Worm (Caenorhabditis elegans) whole organism, midembryonic: ENCODE measurements around the gene str-138.

Experiments
- T22C8.4 ChIP-seq: fragments of 200-800 bp; sonication (Bioruptor generic); IDR thresholded peaks from 2 replicates; pipeline ENCODE4 v1.3.6; 2022; ENCODE audit warnings: missing genetic modification characterization, missing compliant biosample characterization
- cog-1 ChIP-seq: sonication (generic microtip); optimal IDR thresholded peaks from 2 replicates; lab custom pipeline; 2016; ENCODE audit warnings: missing genetic modification characterization, missing compliant biosample characterization
- flt-1 ChIP-seq: fragments of 200-800 bp; sonication (Bioruptor generic); IDR thresholded peaks from 2 replicates; pipeline ENCODE4 v1.3.6; 2022; ENCODE audit warnings: missing genetic modification characterization, missing compliant biosample characterization
- klf-2 ChIP-seq: fragments of 200-800 bp; sonication (Bioruptor generic); conservative IDR thresholded peaks from 2 replicates; pipeline ENCODE4 v1.3.6; 2022; ENCODE audit warnings: missing genetic modification reagents, missing genetic modification characterization, missing compliant biosample characterization
- med-1 ChIP-seq: sonication (generic microtip); optimal IDR thresholded peaks from 2 replicates; lab custom pipeline; 2017; ENCODE audit warnings: missing genetic modification characterization, mild to moderate bottlenecking, missing compliant biosample characterization, antibody characterized with exemption, missing genetic modification reagents; ENCODE audit not compliant: insufficient read depth
- ref-1 ChIP-seq: fragments of 200-800 bp; sonication (Bioruptor generic); conservative IDR thresholded peaks from 2 replicates; pipeline ENCODE4 v1.3.6; 2022; ENCODE audit warnings: missing genetic modification reagents, missing genetic modification characterization, missing compliant biosample characterization
- tab-1 ChIP-seq: fragments of 200-800 bp; sonication (Bioruptor generic); IDR thresholded peaks from 2 replicates; pipeline ENCODE4 v1.3.6; 2022; ENCODE audit warnings: missing genetic modification characterization, missing compliant biosample characterization
- ztf-23 ChIP-seq: fragments of 200-800 bp; sonication (Bioruptor generic); IDR thresholded peaks from 2 replicates; pipeline ENCODE4 v1.3.6; 2022; ENCODE audit warnings: missing genetic modification reagents, missing genetic modification characterization, missing compliant biosample characterization
- ztf-29 ChIP-seq: fragments of 200-800 bp; sonication (Bioruptor generic); IDR thresholded peaks from 2 replicates; pipeline ENCODE4 v1.3.6; 2022; ENCODE audit warnings: missing genetic modification reagents, missing genetic modification characterization, missing compliant biosample characterization

str-138 gene

DNA sequence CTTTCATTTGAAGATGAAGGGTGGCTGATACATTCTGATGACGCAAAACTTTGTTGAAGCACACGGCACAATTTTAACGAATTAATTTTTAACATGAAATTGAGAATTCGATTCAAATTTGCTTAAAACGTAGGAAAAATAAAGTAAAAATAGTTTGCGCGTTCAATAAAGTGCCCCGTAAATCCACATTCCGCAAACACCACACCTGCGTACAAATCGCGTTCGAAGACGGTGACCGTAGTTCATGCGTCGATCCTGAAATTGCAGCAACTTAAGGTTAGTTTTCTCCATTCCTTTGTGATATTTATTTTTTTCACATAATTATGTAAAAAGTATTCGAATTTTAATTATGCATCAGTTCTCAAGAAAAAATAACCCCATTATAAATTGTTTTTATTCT is 33.7 kb upstream of the str-138 start, which contains the start of gene F43H9.3:
Gene F43H9.3, minus strand, starts transcription at position 189 of the 400 bp plus-strand sequence.
- TF ChIP-seq tab-1 (GFP tag; lab: Robert Waterston, UW) (no peak), klf-2 (GFP tag; lab: Robert Waterston, UW) (no peak), ztf-23 (GFP tag; lab: Robert Waterston, UW) (no peak), ref-1 (GFP tag; lab: Robert Waterston, UW) (no peak), cog-1 (no peak), ztf-29 (GFP tag; lab: Robert Waterston, UW) (no peak), med-1 (GFP tag; lab: Kevin White, UChicago) (no peak), T22C8.4 (GFP tag; lab: Robert Waterston, UW) (no peak), flt-1 (GFP tag; lab: Robert Waterston, UW) (no peak)

DNA sequence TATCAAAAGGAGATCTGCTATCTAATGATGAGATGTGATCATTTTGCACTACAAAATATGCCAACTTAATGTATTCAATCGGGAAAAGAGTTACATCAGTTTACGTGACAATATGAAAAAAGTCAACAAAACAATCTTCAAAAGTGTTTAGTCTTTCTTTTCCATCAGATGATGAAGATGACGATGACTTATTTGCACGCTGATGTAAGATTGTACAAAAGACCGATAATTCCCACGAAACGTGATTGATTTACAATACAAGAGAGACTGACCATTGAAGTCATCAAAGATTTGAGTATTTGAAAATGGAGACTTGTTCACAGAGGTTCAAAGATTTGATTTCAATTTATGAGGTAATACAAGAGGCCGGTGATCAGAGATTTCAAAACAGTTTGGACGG is 33.2 kb upstream of the str-138 start:
- TF ChIP-seq ztf-29 (GFP tag; lab: Robert Waterston, UW) (no peak), med-1 (GFP tag; lab: Kevin White, UChicago) (no peak), T22C8.4 (GFP tag; lab: Robert Waterston, UW) (no peak), flt-1 (GFP tag; lab: Robert Waterston, UW) (no peak), ref-1 (GFP tag; lab: Robert Waterston, UW) (no peak), klf-2 (GFP tag; lab: Robert Waterston, UW) (no peak), tab-1 (GFP tag; lab: Robert Waterston, UW) (no peak), cog-1 (no peak), ztf-23 (GFP tag; lab: Robert Waterston, UW) (no peak)

DNA sequence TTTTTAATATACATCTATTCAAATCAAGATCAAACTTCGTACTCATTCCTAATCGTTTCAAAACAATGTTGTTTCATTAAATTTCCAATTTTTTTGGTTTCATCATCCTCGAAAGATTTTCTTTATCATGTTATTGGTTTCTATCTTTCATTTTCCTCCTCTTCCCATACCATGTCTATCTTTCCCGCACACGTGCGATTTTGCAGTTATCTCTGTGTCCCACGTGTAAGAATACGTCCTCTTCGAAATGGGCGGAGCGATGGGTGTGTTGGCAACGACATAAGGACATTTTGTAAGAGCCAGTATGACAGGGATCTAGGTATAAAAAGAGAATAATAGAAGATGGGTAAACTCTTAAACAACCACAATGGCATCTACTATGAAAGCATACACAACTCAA is 32.1 kb upstream of the str-138 start, which contains the start of gene F43H9.4:
Gene F43H9.4, plus strand, starts transcription at position 366 of the 400 bp plus-strand sequence.
- no peak for TF ChIP-seq med-1 (GFP tag; lab: Kevin White, UChicago)
- TF ChIP-seq T22C8.4 (GFP tag; lab: Robert Waterston, UW) = no peak

DNA sequence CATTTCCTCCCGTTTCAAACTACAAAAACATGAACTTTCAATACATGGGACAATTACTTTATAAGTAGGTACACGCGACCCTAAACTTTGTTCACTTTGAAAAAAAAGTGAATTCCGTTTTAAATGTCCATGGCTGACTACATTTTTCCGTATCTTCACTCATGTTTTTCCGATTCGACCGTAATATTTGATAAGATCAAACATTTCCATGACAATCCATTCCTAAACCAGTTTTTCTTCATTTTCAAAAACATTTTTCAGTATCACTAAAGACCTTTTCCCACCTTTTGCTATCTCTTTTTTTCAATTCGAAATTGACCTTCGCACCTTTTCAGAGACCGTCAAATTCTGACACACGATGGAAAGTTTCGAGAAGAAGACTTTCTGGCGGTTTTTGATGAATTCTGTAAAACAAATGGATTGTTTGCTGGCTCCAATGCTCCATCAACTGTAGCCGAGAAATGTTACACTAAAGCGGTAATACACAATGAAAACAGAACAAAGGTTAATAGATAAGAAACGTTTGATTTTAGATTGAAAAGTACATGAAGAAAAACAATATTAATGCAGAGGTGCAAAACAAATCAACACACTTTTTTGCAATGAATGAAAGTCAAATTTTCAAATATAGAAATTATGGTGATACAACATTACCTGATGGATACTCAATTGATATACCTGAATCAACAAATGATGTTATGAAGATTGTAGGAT is 30.9 kb upstream of the str-138 start:
- TF ChIP-seq T22C8.4 (GFP tag; lab: Robert Waterston, UW) (no peak), klf-2 (GFP tag; lab: Robert Waterston, UW) (no peak), ref-1 (GFP tag; lab: Robert Waterston, UW) (no peak), flt-1 (GFP tag; lab: Robert Waterston, UW) (no peak), med-1 (GFP tag; lab: Kevin White, UChicago) (no peak), ztf-29 (GFP tag; lab: Robert Waterston, UW) (no peak), cog-1 (no peak), tab-1 (GFP tag; lab: Robert Waterston, UW) (no peak), ztf-23 (GFP tag; lab: Robert Waterston, UW) (no peak)

DNA sequence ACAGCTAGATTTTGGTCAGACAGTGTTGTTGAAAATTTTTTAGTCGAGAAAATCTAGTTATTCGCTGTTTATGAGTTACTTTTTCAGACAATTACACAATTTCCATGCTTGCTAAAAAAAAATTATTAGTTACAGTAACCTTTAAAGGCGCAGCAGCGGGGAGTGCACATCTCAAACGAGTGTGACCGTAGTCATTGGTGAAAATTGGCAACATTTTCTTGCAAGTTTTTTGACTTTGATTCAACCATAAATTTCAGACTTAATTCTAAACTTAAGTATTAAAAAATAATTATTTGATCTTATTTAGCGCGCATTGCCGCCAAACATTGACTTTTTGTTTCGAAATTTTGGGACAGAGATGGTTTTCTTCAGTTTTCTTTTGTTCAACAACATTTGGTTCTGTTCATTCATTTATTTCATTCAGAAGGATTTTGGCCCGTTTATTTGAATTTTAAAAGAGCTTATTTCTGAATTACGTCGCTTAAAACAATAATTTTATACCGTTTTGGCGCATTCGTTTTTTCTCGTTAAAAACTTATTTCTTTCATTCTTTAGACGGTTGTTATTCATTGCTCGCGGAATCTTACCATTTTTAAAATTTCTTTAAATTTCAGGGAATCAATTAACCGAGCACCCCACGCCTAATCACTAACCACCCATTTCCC is 29.5 kb upstream of the str-138 start, which contains the start of gene oma-2:
Gene oma-2, plus strand, starts transcription at position 615 of the 665 bp plus-strand sequence.
- no peak for TF ChIP-seq cog-1
- TF ChIP-seq ztf-29 (GFP tag; lab: Robert Waterston, UW) = no peak
- TF ChIP-seq ref-1 (GFP tag; lab: Robert Waterston, UW) = no peak
- TF ChIP-seq flt-1 (GFP tag; lab: Robert Waterston, UW) = no peak
- TF ChIP-seq med-1 (GFP tag; lab: Kevin White, UChicago) = no peak
- no peak for TF ChIP-seq klf-2 (GFP tag; lab: Robert Waterston, UW)
- TF ChIP-seq tab-1 (GFP tag; lab: Robert Waterston, UW) = no peak
- TF ChIP-seq ztf-23 (GFP tag; lab: Robert Waterston, UW) = no peak
- TF ChIP-seq T22C8.4 (GFP tag; lab: Robert Waterston, UW) = no peak

DNA sequence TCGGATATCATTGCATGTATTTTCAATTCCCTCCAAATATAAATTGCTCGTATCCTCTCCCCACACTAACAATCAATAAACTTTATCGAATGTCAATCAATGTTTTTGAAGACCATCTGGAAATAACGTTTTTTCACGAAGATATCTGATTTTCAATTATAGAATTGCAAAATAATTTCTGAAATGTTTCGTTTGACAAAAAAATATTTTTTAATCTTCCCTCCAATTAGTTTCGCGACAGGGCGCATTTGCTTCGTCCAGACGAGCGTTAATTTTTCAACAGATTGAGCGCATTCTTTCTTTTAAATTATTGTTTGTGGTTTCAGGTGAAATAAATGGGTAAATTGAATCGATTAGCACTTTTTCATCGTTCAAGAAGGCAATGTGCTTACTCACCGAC is 27.3 kb upstream of the str-138 start, which contains the start of gene vars-1:
Gene vars-1, plus strand, starts transcription at position 291 of the 400 bp plus-strand sequence.
- no peak for TF ChIP-seq T22C8.4 (GFP tag; lab: Robert Waterston, UW)
- TF ChIP-seq ztf-29 (GFP tag; lab: Robert Waterston, UW) = no peak
- TF ChIP-seq ztf-23 (GFP tag; lab: Robert Waterston, UW) = no peak
- no peak for TF ChIP-seq klf-2 (GFP tag; lab: Robert Waterston, UW)

DNA sequence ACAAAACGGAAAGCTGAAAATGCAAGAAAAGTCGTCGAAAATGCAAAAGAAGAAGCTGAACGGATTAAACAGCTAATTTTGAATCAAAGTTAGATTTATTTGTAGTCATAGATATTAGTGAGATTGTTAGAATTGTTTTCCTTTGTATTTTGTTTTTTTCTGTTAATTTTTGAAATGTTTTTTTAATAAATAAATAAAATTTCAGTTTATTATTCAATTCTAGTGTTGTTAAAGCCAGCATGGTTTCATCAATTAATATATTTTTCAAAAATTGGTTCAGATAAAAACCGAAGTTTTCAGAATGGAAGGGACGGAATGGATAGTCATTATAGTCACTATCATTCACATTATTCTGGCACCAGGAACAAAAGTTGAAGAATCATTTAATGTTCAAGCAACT is 23.6 kb upstream of the str-138 start, which contains the start of gene algn-12:
Gene algn-12, plus strand, starts transcription at position 301 of the 400 bp plus-strand sequence.
- TF ChIP-seq ztf-23 (GFP tag; lab: Robert Waterston, UW) (no peak), ztf-29 (GFP tag; lab: Robert Waterston, UW) (no peak), T22C8.4 (GFP tag; lab: Robert Waterston, UW) (no peak), ref-1 (GFP tag; lab: Robert Waterston, UW) (no peak), tab-1 (GFP tag; lab: Robert Waterston, UW) (no peak), flt-1 (GFP tag; lab: Robert Waterston, UW) (no peak), klf-2 (GFP tag; lab: Robert Waterston, UW) (no peak), cog-1 (no peak), med-1 (GFP tag; lab: Kevin White, UChicago) (no peak)

DNA sequence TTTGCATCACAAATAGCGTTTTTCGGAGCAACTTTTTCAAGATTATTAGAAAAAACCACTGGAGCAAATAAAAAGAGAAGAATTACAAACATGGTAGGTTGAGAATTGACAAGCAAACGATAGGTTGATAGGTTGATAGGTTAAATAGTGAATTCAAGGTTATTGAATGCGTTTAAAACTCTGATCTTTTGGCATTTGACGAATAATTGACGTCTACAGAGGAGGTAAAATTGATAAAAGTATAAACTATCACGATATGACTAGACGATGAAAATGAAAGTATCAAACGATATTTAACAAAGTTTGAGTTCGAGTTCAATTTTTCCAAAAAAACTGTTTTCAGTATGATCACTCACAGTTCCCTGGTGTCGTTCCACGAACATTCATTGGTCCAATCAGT is 22.5 kb upstream of the str-138 start, which contains the start of gene ZC513.14:
Gene ZC513.14, minus strand, starts transcription at position 101 of the 400 bp plus-strand sequence.
- TF ChIP-seq T22C8.4 (GFP tag; lab: Robert Waterston, UW) (no peak), flt-1 (GFP tag; lab: Robert Waterston, UW) (no peak), ref-1 (GFP tag; lab: Robert Waterston, UW) (no peak), klf-2 (GFP tag; lab: Robert Waterston, UW) (no peak), med-1 (GFP tag; lab: Kevin White, UChicago) (no peak), cog-1 (no peak), tab-1 (GFP tag; lab: Robert Waterston, UW) (no peak), ztf-23 (GFP tag; lab: Robert Waterston, UW) (no peak), ztf-29 (GFP tag; lab: Robert Waterston, UW) (no peak)
